Fruit fly (Drosophila melanogaster) whole organism, embryonic: ENCODE results near the gene vari.

ENCODE experiments used
- Ada2b ChIP-seq: fragments of 200-800 bp; sonication (Bioruptor generic); IDR thresholded peaks from 2 replicates; pipeline ENCODE4 v1.3.6; 2022; ENCODE audit warnings: missing biosample characterization, missing genetic modification characterization
- Bdp1 ChIP-seq: fragments of 200-800 bp; sonication (Bioruptor generic); optimal IDR thresholded peaks from 3 replicates; lab custom pipeline; 2016; ENCODE audit warnings: missing biosample characterization, missing genetic modification characterization
- CG10267 ChIP-seq: fragments of 200-800 bp; sonication (Bioruptor generic); optimal IDR thresholded peaks from 2 replicates; lab custom pipeline; 2018; ENCODE audit warnings: missing biosample characterization, mild to moderate bottlenecking, missing genetic modification characterization, moderate library complexity
- CG11723 ChIP-seq: fragments of 200-800 bp; sonication (Bioruptor generic); optimal IDR thresholded peaks from 2 replicates; lab custom pipeline; 2017; ENCODE audit warnings: missing biosample characterization, mild to moderate bottlenecking, missing genetic modification characterization
- CG12104 ChIP-seq: fragments of 200-800 bp; sonication (Bioruptor generic); optimal IDR thresholded peaks from 3 replicates; lab custom pipeline; 2016; ENCODE audit warnings: missing biosample characterization, missing genetic modification characterization
- CG12236 ChIP-seq: fragments of 200-800 bp; sonication (Bioruptor generic); optimal IDR thresholded peaks from 2 replicates; lab custom pipeline; 2016; ENCODE audit warnings: missing biosample characterization, missing genetic modification characterization
- CG12299 ChIP-seq: fragments of 200-800 bp; sonication (Bioruptor generic); optimal IDR thresholded peaks from 2 replicates; lab custom pipeline; 2018; ENCODE audit warnings: missing biosample characterization, mild to moderate bottlenecking, missing genetic modification characterization
- CG12769 ChIP-seq: fragments of 200-800 bp; sonication (Bioruptor generic); optimal IDR thresholded peaks from 2 replicates; lab custom pipeline; 2019; ENCODE audit warnings: missing biosample characterization, mild to moderate bottlenecking, missing genetic modification characterization, moderate library complexity
- CG12942 ChIP-seq: fragments of 200-800 bp; sonication (Bioruptor generic); optimal IDR thresholded peaks from 3 replicates; lab custom pipeline; 2016; ENCODE audit warnings: missing biosample characterization, missing genetic modification characterization
- CG13894 ChIP-seq: fragments of 200-800 bp; sonication (Bioruptor generic); optimal IDR thresholded peaks from 3 replicates; lab custom pipeline; 2018; ENCODE audit warnings: missing biosample characterization, mild to moderate bottlenecking, missing genetic modification characterization, moderate library complexity
- CG17186 ChIP-seq: fragments of 200-800 bp; sonication (Bioruptor generic); optimal IDR thresholded peaks from 3 replicates; lab custom pipeline; 2017; ENCODE audit warnings: missing biosample characterization, missing genetic modification reagents, missing genetic modification characterization
- CG17361 ChIP-seq: fragments of 200-800 bp; sonication (Bioruptor generic); IDR thresholded peaks from 3 replicates; pipeline ENCODE4 v1.3.6; 2022; ENCODE audit warnings: missing biosample characterization, missing genetic modification characterization
- CG18599 ChIP-seq: fragments of 200-800 bp; sonication (Bioruptor generic); optimal IDR thresholded peaks from 3 replicates; lab custom pipeline; 2017; ENCODE audit warnings: missing biosample characterization, missing genetic modification characterization, mild to moderate bottlenecking, moderate library complexity, missing genetic modification reagents
- CG2875 ChIP-seq: fragments of 200-800 bp; sonication (Bioruptor generic); optimal IDR thresholded peaks from 2 replicates; lab custom pipeline; 2017; ENCODE audit warnings: missing biosample characterization, mild to moderate bottlenecking, missing genetic modification characterization, missing genetic modification reagents
- CG31365 ChIP-seq: fragments of 200-800 bp; sonication (Bioruptor generic); optimal IDR thresholded peaks from 2 replicates; lab custom pipeline; 2018; ENCODE audit warnings: missing biosample characterization, mild to moderate bottlenecking, missing genetic modification characterization
- CG42726 ChIP-seq: fragments of 200-800 bp; sonication (Bioruptor generic); IDR thresholded peaks from 2 replicates; pipeline ENCODE4 v1.3.6; 2022; ENCODE audit warnings: missing biosample characterization, missing genetic modification characterization; ENCODE audit not compliant: partially characterized antibody
- CG5245 ChIP-seq: fragments of 200-800 bp; sonication (Bioruptor generic); optimal IDR thresholded peaks from 3 replicates; lab custom pipeline; 2016; ENCODE audit warnings: missing biosample characterization, missing genetic modification characterization
- CG7556 ChIP-seq: fragments of 200-800 bp; sonication (Bioruptor generic); optimal IDR thresholded peaks from 2 replicates; lab custom pipeline; 2017; ENCODE audit warnings: missing biosample characterization, mild to moderate bottlenecking, missing genetic modification characterization
- CG8359 ChIP-seq: fragments of 200-800 bp; sonication (Bioruptor generic); optimal IDR thresholded peaks from 2 replicates; lab custom pipeline; 2017; ENCODE audit warnings: missing biosample characterization, mild to moderate bottlenecking, missing genetic modification characterization, borderline replicate concordance
- CG9437 ChIP-seq: fragments of 200-800 bp; sonication (Bioruptor generic); optimal IDR thresholded peaks from 2 replicates; lab custom pipeline; 2018; ENCODE audit warnings: missing biosample characterization, mild to moderate bottlenecking, missing genetic modification characterization
- CrebB ChIP-seq: fragments of 200-800 bp; sonication (Bioruptor generic); optimal IDR thresholded peaks from 3 replicates; lab custom pipeline; 2018; ENCODE audit warnings: missing biosample characterization, mild to moderate bottlenecking, missing genetic modification characterization
- GATAe ChIP-seq: fragments of 200-800 bp; sonication (Bioruptor generic); conservative IDR thresholded peaks from 2 replicates; pipeline ENCODE4 v1.3.6; 2022; ENCODE audit warnings: missing biosample characterization, missing genetic modification characterization
- HmgZ ChIP-seq: fragments of 200-800 bp; sonication (Bioruptor generic); optimal IDR thresholded peaks from 2 replicates; lab custom pipeline; 2018; ENCODE audit warnings: missing biosample characterization, mild to moderate bottlenecking, missing genetic modification characterization
- Lpt ChIP-seq: fragments of >200 bp; optimal IDR thresholded peaks from 2 replicates; lab custom pipeline; 2018; ENCODE audit warnings: missing biosample characterization, missing genetic modification characterization
- NK7.1 ChIP-seq: fragments of 200-800 bp; sonication (Bioruptor generic); optimal IDR thresholded peaks from 3 replicates; lab custom pipeline; 2016; ENCODE audit warnings: missing biosample characterization, missing genetic modification characterization
- Oli ChIP-seq: fragments of 200-800 bp; sonication (Bioruptor generic); optimal IDR thresholded peaks from 2 replicates; lab custom pipeline; 2018; ENCODE audit warnings: missing biosample characterization, mild to moderate bottlenecking, missing genetic modification characterization, moderate library complexity
- Pdp1 ChIP-seq, 2 experiments: fragments of 200-800 bp; sonication (Bioruptor generic); optimal IDR thresholded peaks; 3 replicates each; lab custom pipeline; 2016; ENCODE audit warnings: missing biosample characterization in 2 of 2, missing genetic modification characterization in 2 of 2, mild to moderate bottlenecking in 1 of 2, moderate library complexity in 1 of 2
- Rfx ChIP-seq: fragments of 200-800 bp; sonication (Bioruptor generic); IDR thresholded peaks from 2 replicates; pipeline ENCODE4 v1.3.6; 2022; ENCODE audit warnings: missing biosample characterization, missing genetic modification characterization
- ab ChIP-seq: fragments of 200-800 bp; sonication (Bioruptor generic); optimal IDR thresholded peaks from 2 replicates; lab custom pipeline; 2016; ENCODE audit warnings: missing biosample characterization, missing genetic modification characterization
- ac ChIP-seq: fragments of 200-800 bp; sonication (Bioruptor generic); optimal IDR thresholded peaks from 3 replicates; lab custom pipeline; 2017; ENCODE audit warnings: missing biosample characterization, mild to moderate bottlenecking, missing genetic modification characterization
- ase ChIP-seq: fragments of 200-800 bp; sonication (Bioruptor generic); IDR thresholded peaks from 3 replicates; pipeline ENCODE4 v1.3.6; 2022; ENCODE audit warnings: missing biosample characterization, missing genetic modification characterization
- bcd ChIP-seq: fragments of 200-800 bp; sonication (Bioruptor generic); optimal IDR thresholded peaks from 2 replicates; lab custom pipeline; 2017; ENCODE audit warnings: missing biosample characterization, mild to moderate bottlenecking, missing genetic modification characterization
- cg ChIP-seq: fragments of 200-800 bp; sonication (Bioruptor generic); optimal IDR thresholded peaks from 3 replicates; lab custom pipeline; 2019; ENCODE audit warnings: missing biosample characterization, mild to moderate bottlenecking, missing genetic modification characterization, moderate library complexity
- gce ChIP-seq: fragments of 200-800 bp; sonication (Bioruptor generic); IDR thresholded peaks from 3 replicates; pipeline ENCODE4 v1.3.6; 2022; ENCODE audit warnings: missing biosample characterization, missing genetic modification characterization
- grn ChIP-seq: fragments of 200-800 bp; sonication (Bioruptor generic); optimal IDR thresholded peaks from 3 replicates; lab custom pipeline; 2017; ENCODE audit warnings: missing biosample characterization, missing genetic modification characterization
- hkb ChIP-seq, 2 experiments: fragments of 200-800 bp in 1 of 2; fragments of >200 bp in 1 of 2; sonication (Bioruptor generic) in 1 of 2; IDR thresholded peaks in 1 of 2; optimal IDR thresholded peaks in 1 of 2; 2 replicates each; pipeline versions ENCODE4 v1.3.6 to Lab custom; 2017 to 2022; ENCODE audit warnings: missing biosample characterization in 1 of 2, missing genetic modification characterization in 1 of 2
- ind ChIP-seq: fragments of 200-800 bp; sonication (Bioruptor generic); optimal IDR thresholded peaks from 3 replicates; lab custom pipeline; 2016; ENCODE audit warnings: missing biosample characterization, missing genetic modification characterization
- kay ChIP-seq: fragments of 200-800 bp; sonication (Bioruptor generic); optimal IDR thresholded peaks from 2 replicates; lab custom pipeline; 2016; ENCODE audit warnings: missing biosample characterization, missing genetic modification characterization
- kni ChIP-seq: fragments of 200-800 bp; sonication (Bioruptor generic); optimal IDR thresholded peaks from 3 replicates; lab custom pipeline; 2017; ENCODE audit warnings: mild to moderate bottlenecking, missing biosample characterization, missing genetic modification reagents, missing genetic modification characterization
- luna ChIP-seq: fragments of 200-800 bp; sonication (Bioruptor generic); optimal IDR thresholded peaks from 2 replicates; lab custom pipeline; 2016; ENCODE audit warnings: missing biosample characterization, missing genetic modification characterization
- odd ChIP-seq: fragments of 200-800 bp; sonication (Bioruptor generic); optimal IDR thresholded peaks from 2 replicates; lab custom pipeline; 2017; ENCODE audit warnings: missing biosample characterization, mild to moderate bottlenecking, missing genetic modification characterization
- repo ChIP-seq: fragments of 200-800 bp; sonication (Bioruptor generic); optimal IDR thresholded peaks from 2 replicates; lab custom pipeline; 2016; ENCODE audit warnings: missing biosample characterization, missing genetic modification characterization
- scrt ChIP-seq: fragments of 200-800 bp; sonication (Bioruptor generic); optimal IDR thresholded peaks from 2 replicates; lab custom pipeline; 2018; ENCODE audit warnings: missing biosample characterization, mild to moderate bottlenecking, missing genetic modification characterization, moderate library complexity
- seq ChIP-seq: fragments of 200-800 bp; sonication (Bioruptor generic); IDR thresholded peaks from 2 replicates; pipeline ENCODE4 v1.3.6; 2022; ENCODE audit warnings: missing biosample characterization, missing genetic modification characterization
- stc ChIP-seq: fragments of 200-800 bp; sonication (Bioruptor generic); IDR thresholded peaks from 2 replicates; pipeline ENCODE4 v1.3.6; 2022; ENCODE audit warnings: missing biosample characterization, missing genetic modification characterization
- stwl ChIP-seq: fragments of 200-800 bp; sonication (Bioruptor generic); optimal IDR thresholded peaks from 3 replicates; lab custom pipeline; 2018; ENCODE audit warnings: missing biosample characterization, mild to moderate bottlenecking, missing genetic modification characterization, moderate library complexity
- trh ChIP-seq: fragments of 200-800 bp; sonication (Bioruptor generic); optimal IDR thresholded peaks from 2 replicates; lab custom pipeline; 2016; ENCODE audit warnings: missing biosample characterization, missing genetic modification characterization
- twi ChIP-seq: fragments of 200-800 bp; optimal IDR thresholded peaks from 2 replicates; lab custom pipeline; 2019; ENCODE audit warnings: missing biosample characterization, mild to moderate bottlenecking, missing genetic modification characterization, moderate library complexity
- wek ChIP-seq: fragments of 200-800 bp; sonication (Bioruptor generic); optimal IDR thresholded peaks from 3 replicates; lab custom pipeline; 2018; ENCODE audit warnings: missing biosample characterization, mild to moderate bottlenecking, missing genetic modification characterization, moderate library complexity
- wor ChIP-seq: fragments of 200-800 bp; sonication (Bioruptor generic); IDR thresholded peaks from 2 replicates; pipeline ENCODE4 v1.3.6; 2022; ENCODE audit warnings: missing biosample characterization, missing genetic modification characterization
- yki ChIP-seq: fragments of >200 bp; optimal IDR thresholded peaks from 3 replicates; lab custom pipeline; 2018

vari gene

dm6 chr2L:20803733-20804164 lies 6.9 kb upstream of the vari start (continued):
- TF ChIP-seq ase (GFP tag; lab: Robert Waterston, UW) (no peak), Bdp1 (no peak), CG11723 (GFP tag; lab: Kevin White, UChicago) (no peak), odd (GFP tag; lab: Kevin White, UChicago) (no peak), CG17186 (no peak), ac (GFP tag; lab: Kevin White, UChicago) (no peak), CG7556 (no peak), CG12769 (no peak), CG12104 (GFP tag; lab: Kevin White, UChicago) (no peak), CrebB (tag; lab: Kevin White, UChicago) (no peak), CG12236 (GFP tag; lab: Kevin White, UChicago) (no peak), bcd (no peak), scrt (GFP tag; lab: Kevin White, UChicago) (peak; percentile 99), Lpt (GFP tag; lab: Kevin White, UChicago) (no peak), seq (GFP tag; lab: Robert Waterston, UW) (peak; percentile 31; the same call in 1 of the 2 replicates), GATAe (GFP tag; lab: Robert Waterston, UW) (no peak), ab (GFP tag; lab: Kevin White, UChicago) (no peak), kay (no peak), gce (GFP tag; lab: Robert Waterston, UW) (no peak), NK7.1 (GFP tag; lab: Kevin White, UChicago) (no peak), CG8359 (no peak), CG42726 (GFP tag; lab: Robert Waterston, UW) (0 out of 2 replicates have a peak, but pooled peaks have one; percentile 44), kni (peak; percentile 12), cg (GFP tag; lab: Kevin White, UChicago) (peak; percentile 38), stc (GFP tag; lab: Robert Waterston, UW) (no peak), stwl (tag; lab: Kevin White, UChicago) (no peak), CG2875 (GFP tag; lab: Kevin White, UChicago) (no peak), twi (tag; lab: Kevin White, UChicago) (no peak), yki (no peak), CG18599 (GFP tag; lab: Kevin White, UChicago) (peak; percentile 25), CG17361 (GFP tag; lab: Robert Waterston, UW) (no peak), CG10267 (no peak), CG13894 (tag; lab: Kevin White, UChicago) (peak; percentile 48), repo (GFP tag; lab: Kevin White, UChicago) (no peak), luna (GFP tag; lab: Kevin White, UChicago) (no peak), ind (GFP tag; lab: Kevin White, UChicago) (no peak), CG31365 (tag; lab: Kevin White, UChicago) (no peak), grn (GFP tag; lab: Kevin White, UChicago) (no peak), wek (no peak), Pdp1 (GFP tag; optimal IDR thresholded peaks at IDR 0.05; lab: Kevin White, UChicago) (peak in 1 of 2 experiments; percentile 47), CG5245 (GFP tag; lab: Kevin White, UChicago) (no peak), Oli (tag; lab: Kevin White, UChicago) (no peak), hkb (optimal IDR thresholded peaks at IDR 0.05; lab: Kevin White, UChicago) (no peak), hkb (GFP tag; IDR thresholded peaks at IDR 0.05; lab: Robert Waterston, UW) (no peak), Ada2b (GFP tag; lab: Robert Waterston, UW) (no peak), CG12299 (tag; lab: Kevin White, UChicago) (no peak), Rfx (no peak), CG12942 (GFP tag; lab: Kevin White, UChicago) (no peak), HmgZ (tag; lab: Kevin White, UChicago) (no peak), trh (GFP tag; lab: Kevin White, UChicago) (no peak), wor (no peak), CG9437 (GFP tag; lab: Kevin White, UChicago) (no peak)
